Worm (Caenorhabditis elegans): Measurements from ENCODE around the gene F56A8.3.

- TF ChIP-seq flt-1 (GFP tag; IDR thresholded peaks at IDR 0.05) = no peak
- TF ChIP-seq ref-1 (GFP tag; conservative IDR thresholded peaks at IDR 0.05) = no peak
- no peak for TF ChIP-seq med-1 (GFP tag; optimal IDR thresholded peaks at IDR 0.05; ENCODE audit: insufficient read depth)
- no peak for TF ChIP-seq cog-1 (tag; optimal IDR thresholded peaks at IDR 0.05)
- no peak for TF ChIP-seq klf-2 (GFP tag; conservative IDR thresholded peaks at IDR 0.05)
- no peak for TF ChIP-seq ztf-29 (GFP tag; IDR thresholded peaks at IDR 0.05)
- no peak for TF ChIP-seq T22C8.4 (GFP tag; IDR thresholded peaks at IDR 0.05)
Measured at ce11 chrIII:13254178-13254725, 2.4 kb upstream of the F56A8.3 start, which contains the start of gene F56A8.9.

Data from whole organism, midembryonic.